Worm (Caenorhabditis elegans) whole organism, young adult: ENCODE results near the gene F23D12.4.
A peak's percentile ranks its signal among the peaks of the same experiment; 100 is the strongest.

Experiments used
- C17E4.6 ChIP-seq: fragments of 200-800 bp; sonication (Bioruptor generic); IDR thresholded peaks from 2 replicates; pipeline ENCODE4 v1.3.6; 2022; ENCODE audit warnings: missing genetic modification reagents, missing genetic modification characterization, missing compliant biosample characterization
- F39B2.1 ChIP-seq: fragments of 200-800 bp; sonication (Bioruptor generic); IDR thresholded peaks from 2 replicates; pipeline ENCODE4 v1.3.6; 2022; ENCODE audit warnings: missing genetic modification reagents, missing genetic modification characterization, missing compliant biosample characterization
- F52B5.7 ChIP-seq: sonication (generic microtip); optimal IDR thresholded peaks from 2 replicates; lab custom pipeline; 2016; ENCODE audit warnings: mild to moderate bottlenecking, missing genetic modification characterization, missing compliant biosample characterization
- F55B11.4 ChIP-seq: sonication (generic microtip); optimal IDR thresholded peaks from 2 replicates; lab custom pipeline; 2016; ENCODE audit warnings: missing compliant biosample characterization, missing genetic modification characterization, borderline replicate concordance; ENCODE audit not compliant: insufficient read depth
- Y56A3A.18 ChIP-seq: fragments of 200-800 bp; sonication (Bioruptor generic); IDR thresholded peaks from 2 replicates; pipeline ENCODE4 v1.3.6; 2022; ENCODE audit warnings: missing genetic modification reagents, missing genetic modification characterization, missing compliant biosample characterization
- ama-1 ChIP-seq, 3 experiments: fragments of 150-350 bp in 1 of 3; sonication (generic microtip) in 2 of 3; optimal IDR thresholded peaks; 2 replicates each; lab custom pipeline; 2014 to 2018; ENCODE audit warnings: missing biosample characterization in 2 of 3, missing genetic modification characterization in 2 of 3, missing genetic modification reagents in 2 of 3
- athp-1 ChIP-seq: sonication (generic microtip); optimal IDR thresholded peaks from 2 replicates; lab custom pipeline; 2017; ENCODE audit warnings: mild to moderate bottlenecking, missing genetic modification characterization, missing compliant biosample characterization
- bed-1 ChIP-seq: fragments of 200-800 bp; sonication (Bioruptor generic); IDR thresholded peaks from 2 replicates; pipeline ENCODE4 v1.3.6; 2022; ENCODE audit warnings: missing genetic modification reagents, missing genetic modification characterization, missing compliant biosample characterization
- ccch-3 ChIP-seq: fragments of 200-800 bp; sonication (Bioruptor generic); optimal IDR thresholded peaks from 2 replicates; lab custom pipeline; 2018; ENCODE audit warnings: mild to moderate bottlenecking, missing genetic modification characterization, missing compliant biosample characterization
- cebp-1 ChIP-seq, 2 experiments: fragments of 200-800 bp in 1 of 2; sonication (Bioruptor generic) in 1 of 2; sonication (generic microtip) in 1 of 2; IDR thresholded peaks in 1 of 2; optimal IDR thresholded peaks in 1 of 2; 2 replicates each; pipeline versions ENCODE4 v1.3.6 to Lab custom; 2017 to 2022; ENCODE audit warnings: missing compliant biosample characterization in 2 of 2, missing genetic modification characterization in 2 of 2, mild to moderate bottlenecking in 1 of 2, missing genetic modification reagents in 1 of 2, moderate library complexity in 1 of 2
- cebp-2 ChIP-seq: fragments of 200-800 bp; sonication (Bioruptor generic); IDR thresholded peaks from 2 replicates; pipeline ENCODE4 v1.3.6; 2022; ENCODE audit warnings: missing genetic modification characterization, missing compliant biosample characterization
- ceh-100 ChIP-seq: fragments of 200-800 bp; sonication (Bioruptor generic); IDR thresholded peaks from 2 replicates; pipeline ENCODE4 v1.3.6; 2022; ENCODE audit warnings: missing genetic modification reagents, missing genetic modification characterization, missing compliant biosample characterization
- ceh-58 ChIP-seq: fragments of 200-800 bp; sonication (Bioruptor generic); IDR thresholded peaks from 2 replicates; pipeline ENCODE4 v1.3.6; 2022; ENCODE audit warnings: missing genetic modification characterization, missing compliant biosample characterization
- ceh-91 ChIP-seq: fragments of 200-800 bp; sonication (Bioruptor generic); IDR thresholded peaks from 2 replicates; pipeline ENCODE4 v1.3.6; 2022; ENCODE audit warnings: missing genetic modification reagents, missing genetic modification characterization, missing compliant biosample characterization
- chd-7 ChIP-seq: sonication (generic microtip); optimal IDR thresholded peaks from 2 replicates; lab custom pipeline; 2016; ENCODE audit warnings: mild to moderate bottlenecking, missing genetic modification characterization, moderate library complexity, missing compliant biosample characterization
- egl-44 ChIP-seq: fragments of 200-800 bp; sonication (Bioruptor generic); IDR thresholded peaks from 2 replicates; pipeline ENCODE4 v1.3.6; 2022; ENCODE audit warnings: missing genetic modification reagents, missing genetic modification characterization, missing compliant biosample characterization
- egrh-3 ChIP-seq: fragments of 200-800 bp; sonication (Bioruptor generic); IDR thresholded peaks from 2 replicates; pipeline ENCODE4 v1.3.6; 2022; ENCODE audit warnings: missing genetic modification reagents, missing genetic modification characterization, missing compliant biosample characterization
- hmg-1.2 ChIP-seq: fragments of 200-800 bp; sonication (Bioruptor generic); IDR thresholded peaks from 2 replicates; pipeline ENCODE4 v1.3.6; 2022; ENCODE audit warnings: missing genetic modification reagents, missing genetic modification characterization, missing compliant biosample characterization
- lag-1 ChIP-seq: fragments of 200-800 bp; sonication (Bioruptor generic); IDR thresholded peaks from 2 replicates; pipeline ENCODE4 v1.3.6; 2022; ENCODE audit warnings: missing genetic modification reagents, missing genetic modification characterization, missing compliant biosample characterization
- let-526 ChIP-seq: fragments of 200-800 bp; sonication (Bioruptor generic); IDR thresholded peaks from 2 replicates; pipeline ENCODE4 v1.3.6; 2022; ENCODE audit warnings: missing genetic modification reagents, missing genetic modification characterization, missing compliant biosample characterization
- lin-35 ChIP-seq, 3 experiments: fragments of 150-350 bp in 2 of 3; sonication (generic microtip) in 1 of 3; optimal IDR thresholded peaks; 2 replicates each; lab custom pipeline; 2014 to 2018; ENCODE audit warnings: missing biosample characterization in 3 of 3, missing genetic modification characterization in 3 of 3, missing genetic modification reagents in 3 of 3
- lin-40 ChIP-seq: sonication (generic microtip); optimal IDR thresholded peaks from 2 replicates; lab custom pipeline; 2016; ENCODE audit warnings: missing genetic modification characterization, mild to moderate bottlenecking, missing compliant biosample characterization, missing genotype, missing genetic modification reagents
- lir-1 ChIP-seq: fragments of 200-800 bp; sonication (Bioruptor generic); conservative IDR thresholded peaks from 2 replicates; pipeline ENCODE4 v1.3.6; 2022; ENCODE audit warnings: missing genetic modification reagents, missing genetic modification characterization, missing compliant biosample characterization
- madf-10 ChIP-seq: sonication (generic microtip); optimal IDR thresholded peaks from 2 replicates; lab custom pipeline; 2016; ENCODE audit warnings: mild to moderate bottlenecking, missing genetic modification characterization, missing compliant biosample characterization
- mcd-1 ChIP-seq: fragments of 200-800 bp; sonication (Bioruptor generic); IDR thresholded peaks from 2 replicates; pipeline ENCODE4 v1.3.6; 2022; ENCODE audit warnings: missing genetic modification reagents, missing genetic modification characterization, missing compliant biosample characterization
- mxl-1 ChIP-seq: sonication (generic microtip); optimal IDR thresholded peaks from 2 replicates; lab custom pipeline; 2016; ENCODE audit warnings: missing genetic modification characterization, missing compliant biosample characterization
- nfya-2 ChIP-seq: fragments of 200-800 bp; sonication (Bioruptor generic); IDR thresholded peaks from 2 replicates; pipeline ENCODE4 v1.3.6; 2022; ENCODE audit warnings: missing genetic modification reagents, missing genetic modification characterization, missing compliant biosample characterization
- nhr-179 ChIP-seq: sonication (generic microtip); optimal IDR thresholded peaks from 2 replicates; lab custom pipeline; 2016; ENCODE audit warnings: mild to moderate bottlenecking, missing genetic modification characterization, missing compliant biosample characterization
- nhr-27 ChIP-seq: fragments of 200-800 bp; sonication (Bioruptor generic); optimal IDR thresholded peaks from 2 replicates; lab custom pipeline; 2018; ENCODE audit warnings: mild to moderate bottlenecking, missing genetic modification characterization, moderate library complexity, missing compliant biosample characterization
- sdz-38 ChIP-seq: sonication (generic microtip); optimal IDR thresholded peaks from 2 replicates; lab custom pipeline; 2016; ENCODE audit warnings: missing genotype, missing genetic modification characterization, missing compliant biosample characterization
- sea-2 ChIP-seq: fragments of 200-800 bp; sonication (Bioruptor generic); IDR thresholded peaks from 2 replicates; pipeline ENCODE4 v1.3.6; 2022; ENCODE audit warnings: missing genetic modification characterization, missing compliant biosample characterization
- tbp1 ChIP-seq: fragments of 200-800 bp; sonication (Bioruptor generic); optimal IDR thresholded peaks from 2 replicates; lab custom pipeline; 2018; ENCODE audit warnings: mild to moderate bottlenecking, missing genetic modification characterization, missing compliant biosample characterization
- zfh-2 ChIP-seq: fragments of 200-800 bp; sonication (Bioruptor generic); conservative IDR thresholded peaks from 2 replicates; pipeline ENCODE4 v1.3.6; 2022; ENCODE audit warnings: missing genetic modification reagents, missing genetic modification characterization, missing compliant biosample characterization
- zim-3 ChIP-seq: sonication (generic microtip); optimal IDR thresholded peaks from 2 replicates; lab custom pipeline; 2017; ENCODE audit warnings: mild to moderate bottlenecking, missing genetic modification characterization, moderate library complexity, missing compliant biosample characterization
- ztf-18 ChIP-seq: sonication (generic microtip); optimal IDR thresholded peaks from 2 replicates; lab custom pipeline; 2016; ENCODE audit warnings: missing genotype, mild to moderate bottlenecking, missing genetic modification characterization, missing compliant biosample characterization
- ztf-22 ChIP-seq: fragments of 200-800 bp; sonication (Bioruptor generic); optimal IDR thresholded peaks from 2 replicates; lab custom pipeline; 2018; ENCODE audit warnings: mild to moderate bottlenecking, missing genetic modification characterization, moderate library complexity, missing compliant biosample characterization
- ztf-26 ChIP-seq: sonication (generic microtip); optimal IDR thresholded peaks from 2 replicates; lab custom pipeline; 2017; ENCODE audit warnings: missing genetic modification characterization, missing compliant biosample characterization

F23D12.4 gene

DNA sequence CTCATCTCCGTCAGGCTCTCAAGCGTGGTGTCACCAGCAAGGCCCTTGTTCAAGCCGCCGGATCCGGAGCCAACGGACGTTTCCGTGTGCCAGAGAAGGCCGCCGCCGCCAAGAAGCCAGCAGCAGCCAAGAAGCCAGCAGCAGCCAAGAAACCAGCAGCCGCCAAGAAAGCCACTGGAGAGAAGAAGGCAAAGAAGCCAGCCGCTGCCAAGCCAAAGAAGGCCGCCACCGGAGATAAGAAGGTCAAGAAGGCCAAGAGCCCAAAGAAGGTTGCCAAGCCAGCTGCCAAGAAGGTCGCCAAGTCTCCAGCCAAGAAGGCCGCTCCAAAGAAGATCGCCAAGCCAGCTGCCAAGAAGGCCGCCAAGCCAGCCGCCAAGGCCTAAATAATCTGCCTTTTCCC is 45.7 kb downstream of the F23D12.4 start:
- no peak for TF ChIP-seq mxl-1 (tag; lab: Kevin White, UChicago)
- peak; percentile 38 for TF ChIP-seq mcd-1 (GFP tag; lab: Robert Waterston, UW)
- TF ChIP-seq madf-10: no peak
- no peak for TF ChIP-seq ccch-3 (GFP tag; lab: Kevin White, UChicago)
- TF ChIP-seq tbp1: no peak
- no peak for TF ChIP-seq cebp-1 (GFP tag; IDR thresholded peaks at IDR 0.05; lab: Robert Waterston, UW)
- no peak for TF ChIP-seq cebp-1 (tag; optimal IDR thresholded peaks at IDR 0.05; lab: Kevin White, UChicago)
- no peak for TF ChIP-seq ztf-18 (tag; lab: Kevin White, UChicago)
- TF ChIP-seq lin-40 (tag; lab: Kevin White, UChicago): no peak
- TF ChIP-seq sea-2: 0 out of 2 replicates have a peak, but pooled peaks have one; percentile 37
- TF ChIP-seq F39B2.1 (GFP tag; lab: Robert Waterston, UW): 0 out of 2 replicates have a peak, but pooled peaks have one; percentile 42
- no peak for TF ChIP-seq F55B11.4 (tag; lab: Kevin White, UChicago)
- TF ChIP-seq C17E4.6: no peak
- TF ChIP-seq ceh-58 (GFP tag; lab: Robert Waterston, UW): no peak
- no peak for TF ChIP-seq ceh-100
- TF ChIP-seq nfya-2 (GFP tag; lab: Robert Waterston, UW): 0 out of 2 replicates have a peak, but pooled peaks have one; percentile 61
- peak; percentile 93 for TF ChIP-seq egrh-3
- no peak for TF ChIP-seq athp-1
- TF ChIP-seq Y56A3A.18: no peak
- peak; percentile 83 for TF ChIP-seq zfh-2 (GFP tag; lab: Robert Waterston, UW)
- no peak for TF ChIP-seq ama-1 (optimal IDR thresholded peaks at IDR 0.05; lab: Kevin White, UChicago)
- TF ChIP-seq ama-1 (GFP tag; optimal IDR thresholded peaks at IDR 0.05; lab: Kevin White, UChicago): no peak
- no peak for TF ChIP-seq lir-1 (GFP tag; lab: Robert Waterston, UW)
- TF ChIP-seq chd-7 (tag; lab: Kevin White, UChicago): no peak
- TF ChIP-seq bed-1 (GFP tag; lab: Robert Waterston, UW): 0 out of 2 replicates have a peak, but pooled peaks have one; percentile 70
- no peak for TF ChIP-seq nhr-27
- no peak for TF ChIP-seq zim-3 (tag; lab: Kevin White, UChicago)
- no peak for TF ChIP-seq F52B5.7 (tag; lab: Kevin White, UChicago)
- no peak for TF ChIP-seq sdz-38 (tag; lab: Kevin White, UChicago)
- TF ChIP-seq ztf-22 (GFP tag; lab: Kevin White, UChicago): no peak

ce11 chrX:14491103-14491502 is 46.3 kb downstream of the F23D12.4 start:
- TF ChIP-seq nhr-179 (no peak), ztf-26 (tag; lab: Kevin White, UChicago) (no peak), egl-44 (GFP tag; lab: Robert Waterston, UW) (no peak), cebp-2 (GFP tag; lab: Robert Waterston, UW) (no peak), lag-1 (no peak)

ce11 chrX:14492441-14492840 is 47.6 kb downstream of the F23D12.4 start:
- TF ChIP-seq let-526: no peak
- no peak for TF ChIP-seq ceh-91 (GFP tag; lab: Robert Waterston, UW)
- no peak for TF ChIP-seq hmg-1.2 (GFP tag; lab: Robert Waterston, UW)
- no peak for TF ChIP-seq lin-35 (GFP tag; optimal IDR thresholded peaks at IDR 0.05; lab: Kevin White, UChicago)
- TF ChIP-seq, all 124 proteins: peak for 0
